Worm (Caenorhabditis elegans): ENCODE results near the gene sdz-32.
A peak's percentile ranks its signal among the peaks of the same experiment; 100 is the strongest.

sdz-32 gene

ce11 chrII:3520988-3521850 lies 47.4 kb downstream of the sdz-32 start, which contains the start of gene W09G10.9 (continued):
- peak; percentile 75 for TF ChIP-seq ekl-4 (GFP tag; IDR thresholded peaks at IDR 0.05)
- no peak for TF ChIP-seq nfya-1 (tag; optimal IDR thresholded peaks at IDR 0.05; ENCODE audit: borderline replicate concordance, insufficient read depth)
- TF ChIP-seq madf-10 (tag; optimal IDR thresholded peaks at IDR 0.05) = peak; percentile 44
- TF ChIP-seq sdz-38 (tag; optimal IDR thresholded peaks at IDR 0.05) = no peak
- TF ChIP-seq B0336.3 (GFP tag; IDR thresholded peaks at IDR 0.05) = peak; percentile 49; the same call in 1 of the 2 replicates
- peak; percentile 43 for TF ChIP-seq snpc-3.4 (tag; optimal IDR thresholded peaks at IDR 0.05)
- peak; percentile 58; the same call in 1 of the 2 replicates for TF ChIP-seq let-526 (GFP tag; IDR thresholded peaks at IDR 0.05)
- peak; percentile 68 for TF ChIP-seq rpc-1 (optimal IDR thresholded peaks at IDR 0.05)
- peak; percentile 73 for TF ChIP-seq rpc-1 (tag; optimal IDR thresholded peaks at IDR 0.05)
- TF ChIP-seq lsl-1 (GFP tag; optimal IDR thresholded peaks at IDR 0.05) = peak; percentile 56
- TF ChIP-seq K11D2.4 (GFP tag; IDR thresholded peaks at IDR 0.05) = peak; percentile 84
- TF ChIP-seq lsy-27 (tag; optimal IDR thresholded peaks at IDR 0.05; ENCODE audit: borderline replicate concordance, insufficient read depth) = no peak
- TF ChIP-seq ceh-58 (GFP tag; IDR thresholded peaks at IDR 0.05) = 0 out of 2 replicates have a peak, but pooled peaks have one; percentile 40
- TF ChIP-seq F33H1.4 (GFP tag; IDR thresholded peaks at IDR 0.05) = peak; percentile 61
- TF ChIP-seq F23B12.7 (tag; optimal IDR thresholded peaks at IDR 0.05; ENCODE audit: insufficient read depth) = peak; percentile 57
- TF ChIP-seq lir-1 (GFP tag; conservative IDR thresholded peaks at IDR 0.05) = peak; percentile 68; the same call in 1 of the 2 replicates
- no peak for TF ChIP-seq T26A5.8 (tag; optimal IDR thresholded peaks at IDR 0.05)
- TF ChIP-seq ceh-27 (GFP tag; optimal IDR thresholded peaks at IDR 0.05) = peak; percentile 74
- TF ChIP-seq lin-54 (GFP tag; optimal IDR thresholded peaks at IDR 0.05) = peak; percentile 45
- TF ChIP-seq egrh-3 (GFP tag; IDR thresholded peaks at IDR 0.05) = peak; percentile 52
- TF ChIP-seq nhr-80 (tag; optimal IDR thresholded peaks at IDR 0.05) = peak; percentile 12
- TF ChIP-seq dpl-1 (GFP tag; optimal IDR thresholded peaks at IDR 0.05) = no peak
- TF ChIP-seq Y56A3A.18 (GFP tag; IDR thresholded peaks at IDR 0.05) = 0 out of 2 replicates have a peak, but pooled peaks have one; percentile 15
- peak; percentile 70; the same call in 1 of the 2 replicates for TF ChIP-seq B0019.2 (GFP tag; conservative IDR thresholded peaks at IDR 0.05)
- TF ChIP-seq athp-1 (tag; optimal IDR thresholded peaks at IDR 0.05) = peak; percentile 9
- TF ChIP-seq nhr-90 (tag; optimal IDR thresholded peaks at IDR 0.05) = peak; percentile 44
- no peak for TF ChIP-seq lin-35 (GFP tag; optimal IDR thresholded peaks at IDR 0.05)
- peak; percentile 23 for TF ChIP-seq atf-7 (tag; optimal IDR thresholded peaks at IDR 0.05)
- TF ChIP-seq chd-7 (tag; optimal IDR thresholded peaks at IDR 0.05) = peak; percentile 14
- no peak for TF ChIP-seq somi-1 (GFP tag; optimal IDR thresholded peaks at IDR 0.05)
- TF ChIP-seq ama-1 (optimal IDR thresholded peaks at IDR 0.05) = no peak
- peak in 1 of 2 experiments; percentile 44 for TF ChIP-seq ama-1 (GFP tag; optimal IDR thresholded peaks at IDR 0.05)
- TF ChIP-seq snpc-1.1 (tag; optimal IDR thresholded peaks at IDR 0.05; ENCODE audit: insufficient read depth) = peak; percentile 11
- peak; percentile 23 for TF ChIP-seq ztf-18 (tag; optimal IDR thresholded peaks at IDR 0.05)
- TF ChIP-seq dox-1 (GFP tag; IDR thresholded peaks at IDR 0.05) = peak; percentile 91
- peak; percentile 64; the same call in 1 of the 2 replicates for TF ChIP-seq attf-6 (GFP tag; IDR thresholded peaks at IDR 0.05)
- peak; percentile 52 for TF ChIP-seq snpc-1.3 (tag; optimal IDR thresholded peaks at IDR 0.05; ENCODE audit: insufficient read depth)
- peak; percentile 18 for TF ChIP-seq B0035.1 (tag; optimal IDR thresholded peaks at IDR 0.05)
- no peak for TF ChIP-seq ceh-91 (GFP tag; IDR thresholded peaks at IDR 0.05)
- TF ChIP-seq ztf-26 (tag; optimal IDR thresholded peaks at IDR 0.05) = peak; percentile 2
- no peak for TF ChIP-seq let-607 (tag; optimal IDR thresholded peaks at IDR 0.05)
- TF ChIP-seq cebp-1 (GFP tag; IDR thresholded peaks at IDR 0.05) = no peak
- TF ChIP-seq cebp-1 (tag; optimal IDR thresholded peaks at IDR 0.05) = peak; percentile 65
- peak; percentile 44; the same call in 1 of the 2 replicates for TF ChIP-seq Y53F4B.3 (GFP tag; IDR thresholded peaks at IDR 0.05)
- TF ChIP-seq ztf-25 (GFP tag; IDR thresholded peaks at IDR 0.05) = peak; percentile 77; the same call in 1 of the 2 replicates
- peak; percentile 61 for TF ChIP-seq lin-40 (tag; optimal IDR thresholded peaks at IDR 0.05)
